Worm (Caenorhabditis elegans) whole organism, L1 larva: ENCODE data around the gene F54E12.2.

Source experiments
- efl-1 ChIP-seq, 4 experiments: fragments of 150-350 bp; optimal IDR thresholded peaks in 3 of 4; peaks in 1 of 4; 1 replicate in 1 of 4; 2 replicates in 3 of 4; lab custom pipeline; 2014; ENCODE audit warnings: missing biosample characterization in 2 of 4, missing genetic modification characterization in 2 of 4, missing genetic modification reagents in 2 of 4
- efl-3 ChIP-seq: fragments of 200-800 bp; sonication (Bioruptor generic); optimal IDR thresholded peaks from 2 replicates; lab custom pipeline; 2018; ENCODE audit warnings: mild to moderate bottlenecking, missing genetic modification characterization, missing compliant biosample characterization
- elt-2 ChIP-seq: sonication (generic microtip); optimal IDR thresholded peaks from 2 replicates; lab custom pipeline; 2016; ENCODE audit warnings: missing genetic modification characterization, mild to moderate bottlenecking, inconsistent platforms, missing compliant biosample characterization, missing genetic modification reagents
- elt-3 ChIP-seq, 6 experiments: fragments of 150-350 bp in 1 of 6; sonication (generic microtip); optimal IDR thresholded peaks; 2 replicates each; lab custom pipeline; 2017 to 2018; ENCODE audit warnings: missing biosample characterization in 6 of 6, missing genetic modification characterization in 6 of 6, inconsistent platforms in 1 of 6
- grh-1 ChIP-seq: fragments of 200-800 bp; sonication (Bioruptor generic); IDR thresholded peaks from 2 replicates; pipeline ENCODE4 v1.3.6; 2022; ENCODE audit warnings: missing genetic modification reagents, missing genetic modification characterization, missing compliant biosample characterization
- pag-3 ChIP-seq: sonication (generic microtip); optimal IDR thresholded peaks from 2 replicates; lab custom pipeline; 2017; ENCODE audit warnings: missing genetic modification characterization, mild to moderate bottlenecking, missing compliant biosample characterization, antibody characterized with exemption, borderline replicate concordance; ENCODE audit not compliant: insufficient read depth
- xbp-1 ChIP-seq: sonication (generic microtip); optimal IDR thresholded peaks from 2 replicates; lab custom pipeline; 2016; ENCODE audit warnings: missing genetic modification characterization, missing compliant biosample characterization

ce11 chrIV:11319884-11320362 is 17.1 kb downstream of the F54E12.2 start, which contains the start of gene B0035.18:
- no peak for TF ChIP-seq efl-3
- TF ChIP-seq efl-1 (optimal IDR thresholded peaks at IDR 0.05; lab: Kevin White, UChicago), result no peak
- TF ChIP-seq efl-1 (GFP tag; optimal IDR thresholded peaks at IDR 0.05 in 1 of 2; lab: Kevin White, UChicago), result no peak
- TF ChIP-seq pag-3 (tag; lab: Kevin White, UChicago), result no peak
- no peak for TF ChIP-seq elt-3 (tag; optimal IDR thresholded peaks at IDR 0.05; lab: Kevin White, UChicago)
- TF ChIP-seq grh-1 (GFP tag; lab: Robert Waterston, UW), result no peak
- no peak for TF ChIP-seq elt-2 (tag; lab: Kevin White, UChicago)
- TF ChIP-seq xbp-1 (tag; lab: Kevin White, UChicago), result no peak
